Worm (Caenorhabditis elegans) whole organism, L4/young adult: ENCODE data around the gene Y51A2B.8.

Experiments
- W03F9.2 ChIP-seq: fragments of 150-350 bp; optimal IDR thresholded peaks from 2 replicates; lab custom pipeline; 2014; ENCODE audit warnings: missing biosample characterization, missing genetic modification characterization
- dao-5 ChIP-seq: sonication (generic microtip); optimal IDR thresholded peaks from 2 replicates; lab custom pipeline; 2016; ENCODE audit warnings: missing genotype, missing genetic modification characterization, moderate library complexity, missing compliant biosample characterization
- him-1 ChIP-seq: sonication (generic microtip); optimal IDR thresholded peaks from 2 replicates; lab custom pipeline; 2016; ENCODE audit warnings: missing genotype, missing genetic modification reagents, missing genetic modification characterization, missing compliant biosample characterization

DNA sequence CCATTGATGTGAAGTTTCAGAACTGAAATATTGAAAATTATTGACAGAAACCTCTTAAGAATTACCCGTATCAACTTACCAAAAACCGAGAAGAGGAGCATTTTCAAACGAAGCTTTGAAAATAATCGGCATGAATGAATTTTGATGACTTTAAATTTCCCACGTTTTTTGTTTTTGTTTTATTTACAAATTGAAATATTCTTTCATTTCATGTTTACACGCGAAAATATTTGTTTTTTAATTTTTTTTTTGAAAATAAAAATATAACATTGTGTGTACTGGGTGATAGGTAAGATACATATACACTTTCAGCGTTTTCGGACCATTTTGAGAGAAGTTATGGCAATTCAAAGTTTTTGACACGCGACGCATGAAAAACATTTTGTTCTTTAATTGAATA, 16.7 kb downstream of the Y51A2B.8 start, which contains the start of gene Y51A2B.9:
- TF ChIP-seq him-1 (tag; lab: Kevin White, UChicago) (no peak), dao-5 (tag; lab: Kevin White, UChicago) (no peak), W03F9.2 (tag; lab: Kevin White, UChicago) (no peak)
